Fruit fly (Drosophila melanogaster) whole organism: Measurements from ENCODE around the gene CG13310.

Experiments used
- CG8478 ChIP-seq: fragments of >200 bp; optimal IDR thresholded peaks from 2 replicates; lab custom pipeline; 2018; ENCODE audit warnings: inconsistent platforms
- Dll ChIP-seq: fragments of >200 bp; optimal IDR thresholded peaks from 2 replicates; lab custom pipeline; 2017
- EcR ChIP-seq, 2 experiments: fragments of >200 bp; optimal IDR thresholded peaks; 2 replicates each; lab custom pipeline; 2017; ENCODE audit warnings: missing biosample characterization in 2 of 2, missing genetic modification characterization in 2 of 2, missing genetic modification reagents in 2 of 2
- pan ChIP-seq: fragments of >200 bp; optimal IDR thresholded peaks from 2 replicates; lab custom pipeline; 2017
- psq ChIP-seq: fragments of >200 bp; optimal IDR thresholded peaks from 2 replicates; lab custom pipeline; 2017
- usp ChIP-seq: fragments of >200 bp; optimal IDR thresholded peaks from 2 replicates; lab custom pipeline; 2017; ENCODE audit warnings: missing biosample characterization, missing genetic modification characterization, mixed read lengths

DNA sequence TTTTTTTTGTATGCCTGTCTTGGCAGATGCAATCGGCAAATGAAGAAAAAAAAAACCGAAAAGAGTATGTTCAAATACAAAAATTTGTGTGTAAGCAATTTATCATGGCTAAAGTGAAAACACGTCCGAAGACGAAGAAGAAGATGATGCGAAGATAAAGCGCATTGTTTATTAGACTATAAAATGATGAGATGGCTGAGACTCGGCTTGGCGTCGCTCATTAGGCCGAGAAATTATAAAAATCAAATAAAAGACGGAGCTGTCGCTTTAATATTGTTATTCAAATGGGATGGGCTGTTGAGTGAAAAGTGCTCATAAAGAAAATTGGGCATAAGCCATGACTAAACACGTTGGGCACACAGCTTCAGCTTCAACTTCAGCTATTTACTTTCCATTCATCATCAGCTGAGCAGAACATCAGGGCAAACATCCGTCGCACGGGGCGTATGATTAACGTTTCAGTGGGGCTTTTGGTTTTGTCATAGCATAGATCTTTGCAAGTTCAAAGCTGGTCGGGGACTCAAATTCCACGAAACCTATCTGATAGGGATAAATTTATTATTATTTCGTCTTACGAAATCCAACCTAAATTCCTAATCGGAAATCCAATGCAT, 29.6 kb downstream of the CG13310 start:
- TF ChIP-seq Dll (lab: Kevin White, UChicago) (no peak), EcR (GFP tag; optimal IDR thresholded peaks at IDR 0.05; lab: Kevin White, UChicago) (no peak), CG8478 (lab: Kevin White, UChicago) (no peak), psq (no peak), pan (no peak), usp (no peak)
